Fruit fly (Drosophila melanogaster) whole organism, prepupa: ENCODE measurements around the gene CG14452.

Source experiments
- Blimp-1 ChIP-seq: fragments of 200-800 bp; sonication (Bioruptor generic); optimal IDR thresholded peaks from 3 replicates; lab custom pipeline; 2017; ENCODE audit warnings: missing biosample characterization, missing genetic modification characterization, mild to moderate bottlenecking, moderate library complexity, missing genetic modification reagents
- CG10631 ChIP-seq: fragments of 200-800 bp; sonication (Bioruptor generic); optimal IDR thresholded peaks from 2 replicates; lab custom pipeline; 2016; ENCODE audit warnings: missing biosample characterization, missing genetic modification characterization
- CG10669 ChIP-seq: fragments of 200-800 bp; sonication (Bioruptor generic); optimal IDR thresholded peaks from 3 replicates; lab custom pipeline; 2018; ENCODE audit warnings: missing biosample characterization, mild to moderate bottlenecking, missing genetic modification characterization, moderate library complexity
- CG11294 ChIP-seq: fragments of 200-800 bp; sonication (Bioruptor generic); IDR thresholded peaks from 2 replicates; pipeline ENCODE4 v1.3.6; 2022; ENCODE audit warnings: missing biosample characterization, missing genetic modification characterization
- CG11762 ChIP-seq: fragments of 200-800 bp; sonication (Bioruptor generic); optimal IDR thresholded peaks from 3 replicates; lab custom pipeline; 2016; ENCODE audit warnings: missing biosample characterization, missing genetic modification characterization; ENCODE audit not compliant: insufficient read depth
- CG11902 ChIP-seq: fragments of 200-800 bp; sonication (Bioruptor generic); optimal IDR thresholded peaks from 3 replicates; lab custom pipeline; 2016; ENCODE audit warnings: missing biosample characterization, missing genetic modification characterization
- CG1621 ChIP-seq: fragments of 200-800 bp; sonication (Bioruptor generic); optimal IDR thresholded peaks from 3 replicates; lab custom pipeline; 2018; ENCODE audit warnings: missing biosample characterization, mild to moderate bottlenecking, missing genetic modification characterization
- CG16779 ChIP-seq: fragments of 200-800 bp; sonication (Bioruptor generic); optimal IDR thresholded peaks from 3 replicates; lab custom pipeline; 2017; ENCODE audit warnings: missing biosample characterization, mild to moderate bottlenecking, missing genetic modification characterization
- CG3032 ChIP-seq: fragments of 200-800 bp; optimal IDR thresholded peaks from 2 replicates; lab custom pipeline; 2019; ENCODE audit warnings: missing biosample characterization, mild to moderate bottlenecking, missing genetic modification characterization, moderate library complexity
- CG31627 ChIP-seq: fragments of 200-800 bp; sonication (Bioruptor generic); optimal IDR thresholded peaks from 3 replicates; lab custom pipeline; 2016; ENCODE audit warnings: missing biosample characterization, missing genetic modification characterization
- CG32006 ChIP-seq: fragments of 200-800 bp; sonication (Bioruptor generic); optimal IDR thresholded peaks from 3 replicates; lab custom pipeline; 2017; ENCODE audit warnings: missing biosample characterization, mild to moderate bottlenecking, missing genetic modification characterization
- CG34406 ChIP-seq: fragments of 200-800 bp; sonication (Bioruptor generic); optimal IDR thresholded peaks from 3 replicates; lab custom pipeline; 2016; ENCODE audit warnings: missing biosample characterization, missing genetic modification characterization
- CG3919 ChIP-seq: fragments of 200-800 bp; sonication (Bioruptor generic); optimal IDR thresholded peaks from 3 replicates; lab custom pipeline; 2016; ENCODE audit warnings: missing biosample characterization, missing genetic modification characterization
- CG4318 ChIP-seq: fragments of 200-800 bp; sonication (Bioruptor generic); optimal IDR thresholded peaks from 3 replicates; lab custom pipeline; 2017; ENCODE audit warnings: missing biosample characterization, mild to moderate bottlenecking, missing genetic modification characterization
- CG6276 ChIP-seq: fragments of 200-800 bp; sonication (Bioruptor generic); optimal IDR thresholded peaks from 2 replicates; lab custom pipeline; 2017; ENCODE audit warnings: missing biosample characterization, mild to moderate bottlenecking, missing genetic modification characterization
- CG6792 ChIP-seq: fragments of 200-800 bp; sonication (Bioruptor generic); optimal IDR thresholded peaks from 3 replicates; lab custom pipeline; 2016; ENCODE audit warnings: missing biosample characterization, missing genetic modification characterization
- CG6808 ChIP-seq: fragments of 200-800 bp; sonication (Bioruptor generic); optimal IDR thresholded peaks from 3 replicates; lab custom pipeline; 2017; ENCODE audit warnings: missing biosample characterization, missing genetic modification characterization, mild to moderate bottlenecking, moderate library complexity, missing genetic modification reagents
- CG6854 ChIP-seq: fragments of 200-800 bp; sonication (Bioruptor generic); optimal IDR thresholded peaks from 2 replicates; lab custom pipeline; 2017; ENCODE audit warnings: missing biosample characterization, mild to moderate bottlenecking, missing genetic modification characterization
- CG7368 ChIP-seq: fragments of 200-800 bp; sonication (Bioruptor generic); optimal IDR thresholded peaks from 3 replicates; lab custom pipeline; 2016; ENCODE audit warnings: missing biosample characterization, missing genetic modification characterization
- CG8119 ChIP-seq: fragments of 200-800 bp; sonication (Bioruptor generic); IDR thresholded peaks from 3 replicates; pipeline ENCODE4 v1.3.6; 2022; ENCODE audit warnings: missing biosample characterization, missing genetic modification characterization
- CG8632 ChIP-seq: fragments of 200-800 bp; sonication (Bioruptor generic); optimal IDR thresholded peaks from 3 replicates; lab custom pipeline; 2016; ENCODE audit warnings: missing biosample characterization, missing genetic modification characterization
- Eip75B ChIP-seq: fragments of 200-800 bp; sonication (Bioruptor generic); optimal IDR thresholded peaks from 3 replicates; lab custom pipeline; 2016; ENCODE audit warnings: missing biosample characterization, missing genetic modification characterization
- Eip78C ChIP-seq: fragments of 200-800 bp; sonication (Bioruptor generic); peaks from one replicate; lab custom pipeline; 2016; ENCODE audit warnings: missing biosample characterization, missing genetic modification characterization
- Eip93F ChIP-seq: fragments of 200-800 bp; sonication (Bioruptor generic); optimal IDR thresholded peaks from 2 replicates; lab custom pipeline; 2016; ENCODE audit warnings: missing biosample characterization, mild to moderate bottlenecking, missing genetic modification characterization
- Ets96B ChIP-seq: fragments of 200-800 bp; optimal IDR thresholded peaks from 2 replicates; lab custom pipeline; 2019; ENCODE audit warnings: missing biosample characterization, mild to moderate bottlenecking, missing genetic modification characterization, moderate library complexity
- Gug ChIP-seq: fragments of 200-800 bp; sonication (Bioruptor generic); IDR thresholded peaks from 2 replicates; pipeline ENCODE4 v1.3.6; 2022; ENCODE audit warnings: missing biosample characterization, missing genetic modification characterization
- Hr39 ChIP-seq: fragments of 200-800 bp; sonication (Bioruptor generic); optimal IDR thresholded peaks from 2 replicates; lab custom pipeline; 2016; ENCODE audit warnings: missing biosample characterization, missing genetic modification characterization
- Hr4 ChIP-seq: fragments of 200-800 bp; sonication (Bioruptor generic); optimal IDR thresholded peaks from 3 replicates; lab custom pipeline; 2016; ENCODE audit warnings: missing biosample characterization, missing genetic modification characterization
- Lpt ChIP-seq: fragments of 200-800 bp; sonication (Bioruptor generic); optimal IDR thresholded peaks from 3 replicates; lab custom pipeline; 2016; ENCODE audit warnings: missing biosample characterization, missing genetic modification characterization
- Met ChIP-seq: fragments of 200-800 bp; sonication (Bioruptor generic); optimal IDR thresholded peaks from 3 replicates; lab custom pipeline; 2016; ENCODE audit warnings: missing biosample characterization, missing genetic modification characterization
- OdsH ChIP-seq: fragments of 200-800 bp; sonication (Bioruptor generic); optimal IDR thresholded peaks from 3 replicates; lab custom pipeline; 2016; ENCODE audit warnings: missing biosample characterization, missing genetic modification characterization
- Sox102F ChIP-seq: fragments of 200-800 bp; sonication (Bioruptor generic); optimal IDR thresholded peaks from 2 replicates; lab custom pipeline; 2016; ENCODE audit warnings: missing biosample characterization, mild to moderate bottlenecking, missing genetic modification characterization
- Sox14 ChIP-seq: fragments of 200-800 bp; sonication (Bioruptor generic); optimal IDR thresholded peaks from 3 replicates; lab custom pipeline; 2016; ENCODE audit warnings: missing biosample characterization, missing genetic modification characterization
- achi ChIP-seq: fragments of 200-800 bp; sonication (Bioruptor generic); optimal IDR thresholded peaks from 3 replicates; lab custom pipeline; 2016; ENCODE audit warnings: missing biosample characterization, missing genetic modification characterization
- dac ChIP-seq: fragments of 200-800 bp; sonication (Bioruptor generic); optimal IDR thresholded peaks from 2 replicates; lab custom pipeline; 2017; ENCODE audit warnings: missing biosample characterization, mild to moderate bottlenecking, missing genetic modification characterization
- eg ChIP-seq: fragments of 200-800 bp; sonication (Bioruptor generic); IDR thresholded peaks from 3 replicates; pipeline ENCODE4 v1.3.6; 2022; ENCODE audit warnings: missing biosample characterization, missing genetic modification characterization
- esn ChIP-seq: fragments of 200-800 bp; sonication (Bioruptor generic); optimal IDR thresholded peaks from 2 replicates; lab custom pipeline; 2016; ENCODE audit warnings: missing biosample characterization, mild to moderate bottlenecking, missing genetic modification characterization, moderate library complexity
- fd59A ChIP-seq: fragments of 200-800 bp; sonication (Bioruptor generic); optimal IDR thresholded peaks from 2 replicates; lab custom pipeline; 2017; ENCODE audit warnings: missing biosample characterization, mild to moderate bottlenecking, missing genetic modification characterization, missing genetic modification reagents
- fd85E ChIP-seq: fragments of 200-800 bp; sonication (Bioruptor generic); optimal IDR thresholded peaks from 3 replicates; lab custom pipeline; 2016; ENCODE audit warnings: missing biosample characterization, missing genetic modification characterization
- pdm3 ChIP-seq: fragments of 200-800 bp; sonication (Bioruptor generic); optimal IDR thresholded peaks from 3 replicates; lab custom pipeline; 2016; ENCODE audit warnings: missing biosample characterization, missing genetic modification characterization
- salr ChIP-seq, 2 experiments: fragments of 200-800 bp; sonication (Bioruptor generic); optimal IDR thresholded peaks; 3 replicates each; lab custom pipeline; 2016 to 2018; ENCODE audit warnings: missing biosample characterization in 2 of 2, missing genetic modification characterization in 2 of 2, mild to moderate bottlenecking in 1 of 2
- spab ChIP-seq: fragments of 200-800 bp; sonication (Bioruptor generic); optimal IDR thresholded peaks from 2 replicates; lab custom pipeline; 2017; ENCODE audit warnings: missing biosample characterization, mild to moderate bottlenecking, missing genetic modification characterization, missing genetic modification reagents
- ss ChIP-seq, 2 experiments: fragments of 200-800 bp; sonication (Bioruptor generic); optimal IDR thresholded peaks; 2 replicates in 1 of 2; 3 replicates in 1 of 2; lab custom pipeline; 2017 to 2018; ENCODE audit warnings: mild to moderate bottlenecking in 2 of 2, missing biosample characterization in 2 of 2, missing genetic modification characterization in 2 of 2, moderate library complexity in 1 of 2
- svp ChIP-seq: fragments of 200-800 bp; sonication (Bioruptor generic); peaks from one replicate; lab custom pipeline; 2016; ENCODE audit warnings: missing biosample characterization, missing genetic modification characterization

Gene CG14452

DNA sequence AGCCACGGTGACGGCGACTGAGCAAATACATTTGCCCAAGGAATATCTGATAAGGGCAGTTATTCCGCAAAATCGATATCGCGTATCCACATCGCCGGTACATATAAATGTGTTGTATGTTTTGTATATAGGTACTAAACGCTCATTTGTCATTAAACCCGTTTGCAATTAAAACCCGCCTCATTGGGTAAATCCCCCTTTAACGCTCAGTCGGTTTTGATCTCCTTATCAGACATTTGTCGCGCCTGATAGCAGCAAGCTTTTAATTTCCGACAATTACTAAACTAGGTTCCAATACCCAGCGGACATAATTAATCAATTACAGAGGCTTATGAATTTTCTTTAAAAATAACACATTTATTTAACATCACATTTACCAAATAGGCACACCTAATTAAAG, 35.6 kb downstream of the CG14452 start:
- TF ChIP-seq achi (GFP tag; lab: Kevin White, UChicago) (no peak), spab (GFP tag; lab: Kevin White, UChicago) (no peak), CG16779 (no peak), CG6792 (no peak), CG6854 (GFP tag; lab: Kevin White, UChicago) (no peak), CG11294 (GFP tag; lab: Robert Waterston, UW) (no peak), CG31627 (GFP tag; lab: Kevin White, UChicago) (no peak), Eip78C (GFP tag; lab: Kevin White, UChicago) (no peak), CG8119 (GFP tag; lab: Robert Waterston, UW) (no peak), CG8632 (GFP tag; lab: Kevin White, UChicago) (no peak), Eip93F (no peak), CG3919 (GFP tag; lab: Kevin White, UChicago) (no peak), Gug (GFP tag; lab: Robert Waterston, UW) (no peak), esn (no peak), salr (GFP tag; optimal IDR thresholded peaks at IDR 0.05; lab: Kevin White, UChicago) (no peak), CG6808 (no peak), svp (GFP tag; lab: Kevin White, UChicago) (no peak)

DNA sequence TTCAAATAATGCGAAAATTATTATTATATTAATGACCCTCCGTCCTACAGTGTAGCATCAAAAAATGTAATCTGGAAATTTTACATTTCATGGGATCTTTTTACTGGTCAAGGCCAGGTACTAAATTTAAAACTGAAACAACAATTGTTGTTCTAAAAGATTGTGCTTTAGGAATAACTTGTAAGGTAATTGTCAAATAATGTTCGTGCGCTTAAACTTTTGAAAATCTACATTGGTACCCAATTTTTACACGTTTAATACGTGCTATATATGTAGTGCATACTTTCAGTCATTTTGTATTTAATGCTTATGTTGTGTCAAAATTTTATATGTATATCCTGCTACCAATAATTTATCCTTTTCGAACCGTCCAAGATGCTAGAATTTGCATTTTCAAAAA, 37.9 kb downstream of the CG14452 start:
- TF ChIP-seq CG4318 (GFP tag; lab: Kevin White, UChicago) (no peak), Gug (GFP tag; lab: Robert Waterston, UW) (no peak), CG34406 (no peak), Blimp-1 (GFP tag; lab: Kevin White, UChicago) (no peak), CG31627 (GFP tag; lab: Kevin White, UChicago) (no peak), Sox102F (GFP tag; lab: Kevin White, UChicago) (no peak), CG1621 (tag; lab: Kevin White, UChicago) (no peak), Hr39 (GFP tag; lab: Kevin White, UChicago) (no peak), Hr4 (GFP tag; lab: Kevin White, UChicago) (no peak), CG16779 (no peak), CG8632 (GFP tag; lab: Kevin White, UChicago) (no peak), ss (GFP tag; optimal IDR thresholded peaks at IDR 0.05; lab: Kevin White, UChicago) (no peak), CG32006 (GFP tag; lab: Kevin White, UChicago) (no peak)

DNA sequence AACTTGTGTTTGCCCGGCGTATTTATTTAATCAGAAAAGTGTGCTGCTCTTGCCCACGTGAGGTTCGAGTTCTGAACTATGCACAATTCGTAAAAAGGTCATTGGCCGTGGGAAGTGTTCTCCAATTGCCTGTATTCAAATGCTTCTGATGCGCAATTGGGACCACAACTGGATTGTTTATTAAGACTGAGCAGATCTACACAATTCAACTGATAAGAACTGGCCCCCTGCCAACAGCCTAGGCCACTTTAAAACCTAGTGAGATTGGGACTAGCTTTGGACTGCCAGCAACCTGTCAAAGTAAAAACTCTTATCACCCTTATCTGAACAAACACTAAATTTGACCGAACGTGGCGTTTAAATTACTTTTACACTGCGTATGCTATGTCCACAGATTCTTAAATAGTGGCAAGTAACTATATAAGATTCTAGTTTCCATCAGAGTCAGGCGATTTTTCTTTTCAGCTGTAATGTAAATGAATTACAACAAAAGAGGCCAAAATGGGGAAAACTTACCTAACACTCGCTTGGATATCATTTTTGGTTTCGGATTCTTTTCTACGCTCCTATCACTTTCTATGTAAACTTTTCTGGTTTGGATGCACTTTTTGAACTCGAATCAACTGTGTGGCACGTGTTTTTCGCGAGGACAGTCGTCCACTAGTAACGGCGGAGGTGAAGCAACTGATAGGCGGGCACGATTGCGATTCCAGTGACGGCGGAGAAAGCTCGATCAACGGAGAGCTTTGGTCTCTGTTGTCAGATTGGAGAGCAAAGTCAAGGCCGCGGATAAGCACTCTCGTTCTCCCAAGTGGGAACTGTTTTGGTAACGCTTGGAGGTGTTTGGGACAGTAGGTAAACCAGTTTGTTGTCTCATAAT, 42.2 kb downstream of the CG14452 start, which contains the start of gene CG11241:
CG11241 (minus strand) TSS at position 689 of the 880 bp plus-strand sequence.
- no peak for TF ChIP-seq CG11762 (GFP tag; lab: Kevin White, UChicago)
- TF ChIP-seq Eip93F = no peak
- no peak for TF ChIP-seq fd85E (GFP tag; lab: Kevin White, UChicago)
- TF ChIP-seq salr (GFP tag; optimal IDR thresholded peaks at IDR 0.05; lab: Kevin White, UChicago) = no peak
- TF ChIP-seq CG6808 = no peak
- no peak for TF ChIP-seq CG8632 (GFP tag; lab: Kevin White, UChicago)
- TF ChIP-seq achi (GFP tag; lab: Kevin White, UChicago) = no peak
- TF ChIP-seq fd59A = no peak
- TF ChIP-seq Eip78C (GFP tag; lab: Kevin White, UChicago) = no peak
- TF ChIP-seq Sox102F (GFP tag; lab: Kevin White, UChicago) = no peak
- TF ChIP-seq Sox14 (GFP tag; lab: Kevin White, UChicago) = peak; percentile 4
- no peak for TF ChIP-seq CG31627 (GFP tag; lab: Kevin White, UChicago)
- TF ChIP-seq Lpt (GFP tag; lab: Kevin White, UChicago) = no peak
- TF ChIP-seq CG34406 = no peak
- no peak for TF ChIP-seq Eip75B (GFP tag; lab: Kevin White, UChicago)
- no peak for TF ChIP-seq pdm3 (GFP tag; lab: Kevin White, UChicago)
- no peak for TF ChIP-seq Blimp-1 (GFP tag; lab: Kevin White, UChicago)
- TF ChIP-seq CG10631 = no peak
- TF ChIP-seq CG7368 (GFP tag; lab: Kevin White, UChicago) = no peak
- TF ChIP-seq esn = no peak
- no peak for TF ChIP-seq CG3919 (GFP tag; lab: Kevin White, UChicago)
- no peak for TF ChIP-seq Ets96B
- TF ChIP-seq CG3032 (tag; lab: Kevin White, UChicago) = no peak
- TF ChIP-seq OdsH = no peak
- peak; percentile 24 for TF ChIP-seq Hr39 (GFP tag; lab: Kevin White, UChicago)
- TF ChIP-seq CG6276 = no peak
- TF ChIP-seq ss (GFP tag; optimal IDR thresholded peaks at IDR 0.05; lab: Kevin White, UChicago) = no peak
- no peak for TF ChIP-seq CG10669 (GFP tag; lab: Kevin White, UChicago)
- peak; percentile 12 for TF ChIP-seq CG1621 (tag; lab: Kevin White, UChicago)
- no peak for TF ChIP-seq CG11902 (GFP tag; lab: Kevin White, UChicago)
- TF ChIP-seq dac (GFP tag; lab: Kevin White, UChicago) = no peak
- TF ChIP-seq Met = no peak
- no peak for TF ChIP-seq CG32006 (GFP tag; lab: Kevin White, UChicago)
- TF ChIP-seq eg (GFP tag; lab: Robert Waterston, UW) = no peak
